Worm (Caenorhabditis elegans) whole organism, mixed stage, embryonic: ENCODE measurements around the gene fbxa-79.

Experiments used
- M03D4.4 ChIP-seq: sonication (generic microtip); optimal IDR thresholded peaks from 2 replicates; lab custom pipeline; 2017; ENCODE audit warnings: mild to moderate bottlenecking, missing genetic modification characterization, missing compliant biosample characterization
- bed-3 ChIP-seq: fragments of 200-800 bp; sonication (Bioruptor generic); optimal IDR thresholded peaks from 3 replicates; lab custom pipeline; 2018; ENCODE audit warnings: mild to moderate bottlenecking, missing genetic modification characterization, moderate library complexity, missing compliant biosample characterization
- blmp-1 ChIP-seq: fragments of 150-350 bp; optimal IDR thresholded peaks from 2 replicates; lab custom pipeline; 2014; ENCODE audit warnings: missing biosample characterization, missing genetic modification characterization
- ceh-39 ChIP-seq: fragments of 150-350 bp; optimal IDR thresholded peaks from 2 replicates; lab custom pipeline; 2014; ENCODE audit warnings: missing biosample characterization, missing genetic modification characterization
- ceh-43 ChIP-seq: fragments of 200-800 bp; sonication (Bioruptor generic); optimal IDR thresholded peaks from 2 replicates; lab custom pipeline; 2018; ENCODE audit warnings: mild to moderate bottlenecking, missing genetic modification characterization, moderate library complexity, missing compliant biosample characterization
- ceh-83 ChIP-seq: fragments of 200-800 bp; sonication (Bioruptor generic); optimal IDR thresholded peaks from 2 replicates; lab custom pipeline; 2018; ENCODE audit warnings: mild to moderate bottlenecking, missing genetic modification characterization, missing compliant biosample characterization
- ces-1 ChIP-seq: fragments of 150-350 bp; optimal IDR thresholded peaks from 2 replicates; lab custom pipeline; 2014; ENCODE audit warnings: missing biosample characterization, missing genetic modification reagents, missing genetic modification characterization
- cnd-1 ChIP-seq: fragments of 200-800 bp; sonication (Bioruptor generic); optimal IDR thresholded peaks from 2 replicates; lab custom pipeline; 2018; ENCODE audit warnings: mild to moderate bottlenecking, missing genetic modification characterization, missing compliant biosample characterization
- elt-1 ChIP-seq: sonication (generic microtip); optimal IDR thresholded peaks from 2 replicates; lab custom pipeline; 2017; ENCODE audit warnings: missing genetic modification characterization, mild to moderate bottlenecking, missing compliant biosample characterization, antibody characterized with exemption, moderate library complexity, borderline replicate concordance; ENCODE audit not compliant: insufficient read depth
- flh-1 ChIP-seq: fragments of 200-800 bp; sonication (Bioruptor generic); optimal IDR thresholded peaks from 2 replicates; lab custom pipeline; 2018; ENCODE audit warnings: mild to moderate bottlenecking, missing genetic modification characterization, moderate library complexity, missing compliant biosample characterization
- ham-2 ChIP-seq: fragments of 200-800 bp; sonication (Bioruptor generic); optimal IDR thresholded peaks from 2 replicates; lab custom pipeline; 2018; ENCODE audit warnings: mild to moderate bottlenecking, missing genetic modification characterization, missing compliant biosample characterization
- hlh-1 ChIP-seq: fragments of 150-350 bp; optimal IDR thresholded peaks from 2 replicates; lab custom pipeline; 2014; ENCODE audit warnings: missing biosample characterization, missing genetic modification reagents, missing genetic modification characterization
- lin-13 ChIP-seq: fragments of 150-350 bp; optimal IDR thresholded peaks from 2 replicates; lab custom pipeline; 2014; ENCODE audit warnings: missing biosample characterization, missing genetic modification characterization
- lin-32 ChIP-seq: fragments of 200-800 bp; sonication (Bioruptor generic); optimal IDR thresholded peaks from 2 replicates; lab custom pipeline; 2018; ENCODE audit warnings: mild to moderate bottlenecking, missing genetic modification characterization, missing compliant biosample characterization
- mab-5 ChIP-seq: fragments of 150-350 bp; optimal IDR thresholded peaks from 2 replicates; lab custom pipeline; 2014; ENCODE audit warnings: missing biosample characterization, missing genetic modification characterization
- mep-1 ChIP-seq: fragments of 150-350 bp; optimal IDR thresholded peaks from 2 replicates; lab custom pipeline; 2017; ENCODE audit warnings: missing biosample characterization, missing genetic modification reagents, missing genetic modification characterization, inconsistent platforms
- mls-2 ChIP-seq: sonication (generic microtip); optimal IDR thresholded peaks from 2 replicates; lab custom pipeline; 2016; ENCODE audit warnings: mild to moderate bottlenecking, missing genetic modification characterization, moderate library complexity, missing compliant biosample characterization
- nhr-12 ChIP-seq: fragments of 150-350 bp; optimal IDR thresholded peaks from 2 replicates; lab custom pipeline; 2014; ENCODE audit warnings: missing biosample characterization, missing genetic modification characterization
- nhr-2 ChIP-seq: fragments of 150-350 bp; optimal IDR thresholded peaks from 2 replicates; lab custom pipeline; 2014; ENCODE audit warnings: missing biosample characterization, missing genetic modification characterization
- nhr-237 ChIP-seq: fragments of 150-350 bp; optimal IDR thresholded peaks from 2 replicates; lab custom pipeline; 2014; ENCODE audit warnings: missing biosample characterization, missing genetic modification characterization
- nhr-28 ChIP-seq: fragments of 150-350 bp; optimal IDR thresholded peaks from 2 replicates; lab custom pipeline; 2014; ENCODE audit warnings: missing biosample characterization, missing genetic modification characterization
- nhr-76 ChIP-seq: sonication (generic microtip); optimal IDR thresholded peaks from 2 replicates; lab custom pipeline; 2017; ENCODE audit warnings: missing biosample characterization, missing genetic modification characterization
- sem-2 ChIP-seq: fragments of 200-800 bp; sonication (Bioruptor generic); optimal IDR thresholded peaks from 2 replicates; lab custom pipeline; 2018; ENCODE audit warnings: mild to moderate bottlenecking, missing genetic modification characterization, missing compliant biosample characterization
- snpc-4 ChIP-seq: fragments of 150-350 bp; optimal IDR thresholded peaks from 2 replicates; lab custom pipeline; 2014; ENCODE audit warnings: missing biosample characterization, missing genetic modification characterization
- tbx-8 ChIP-seq: fragments of 200-800 bp; sonication (Bioruptor generic); optimal IDR thresholded peaks from 2 replicates; lab custom pipeline; 2018; ENCODE audit warnings: mild to moderate bottlenecking, missing genetic modification characterization, moderate library complexity, missing compliant biosample characterization
- unc-120 ChIP-seq: sonication (generic microtip); optimal IDR thresholded peaks from 2 replicates; lab custom pipeline; 2017; ENCODE audit warnings: missing genetic modification characterization, missing compliant biosample characterization; ENCODE audit not compliant: poor library complexity, severe bottlenecking
- unc-39 ChIP-seq: fragments of 150-350 bp; optimal IDR thresholded peaks from 2 replicates; lab custom pipeline; 2014; ENCODE audit warnings: missing biosample characterization, missing genetic modification characterization
- unc-62 ChIP-seq: fragments of 150-350 bp; optimal IDR thresholded peaks from 2 replicates; lab custom pipeline; 2014; ENCODE audit warnings: missing biosample characterization, missing genetic modification reagents, missing genetic modification characterization
- ztf-11 ChIP-seq: fragments of 150-350 bp; optimal IDR thresholded peaks from 2 replicates; lab custom pipeline; 2014; ENCODE audit warnings: missing biosample characterization, missing genetic modification characterization

Gene fbxa-79

DNA sequence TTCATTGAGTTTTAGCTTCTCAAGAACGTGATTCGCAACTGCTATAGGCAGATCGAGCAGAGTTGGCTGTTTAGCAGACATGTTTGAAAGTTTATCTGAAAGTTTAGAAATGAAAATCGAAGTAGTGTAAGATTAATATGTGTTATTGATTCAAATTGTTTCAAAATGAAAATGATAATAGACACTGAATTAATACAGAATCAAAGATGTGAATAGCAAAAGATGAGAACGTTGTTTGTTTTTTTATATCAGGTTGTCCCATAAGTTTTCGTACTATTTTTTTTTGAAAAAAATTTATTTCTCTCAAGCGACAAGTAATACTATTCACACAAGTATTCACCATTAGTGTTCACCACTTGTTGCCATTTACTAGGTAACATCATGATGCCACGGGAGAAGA, 15.0 kb downstream of the fbxa-79 start, which contains the start of gene fbxa-36:
Gene fbxa-36, minus strand, starts transcription at position 101 of the 400 bp plus-strand sequence.
- TF ChIP-seq nhr-76 (tag; lab: Kevin White, UChicago) (no peak), mab-5 (tag; lab: Kevin White, UChicago) (no peak), ceh-39 (tag; lab: Kevin White, UChicago) (no peak), nhr-237 (tag; lab: Kevin White, UChicago) (no peak), ces-1 (no peak), tbx-8 (GFP tag; lab: Kevin White, UChicago) (no peak), bed-3 (GFP tag; lab: Kevin White, UChicago) (no peak)

- TF ChIP-seq mab-5 (tag; lab: Kevin White, UChicago), result no peak
Observed at ce11 chrIII:1289139-1289538, 19.0 kb downstream of the fbxa-79 start.

DNA sequence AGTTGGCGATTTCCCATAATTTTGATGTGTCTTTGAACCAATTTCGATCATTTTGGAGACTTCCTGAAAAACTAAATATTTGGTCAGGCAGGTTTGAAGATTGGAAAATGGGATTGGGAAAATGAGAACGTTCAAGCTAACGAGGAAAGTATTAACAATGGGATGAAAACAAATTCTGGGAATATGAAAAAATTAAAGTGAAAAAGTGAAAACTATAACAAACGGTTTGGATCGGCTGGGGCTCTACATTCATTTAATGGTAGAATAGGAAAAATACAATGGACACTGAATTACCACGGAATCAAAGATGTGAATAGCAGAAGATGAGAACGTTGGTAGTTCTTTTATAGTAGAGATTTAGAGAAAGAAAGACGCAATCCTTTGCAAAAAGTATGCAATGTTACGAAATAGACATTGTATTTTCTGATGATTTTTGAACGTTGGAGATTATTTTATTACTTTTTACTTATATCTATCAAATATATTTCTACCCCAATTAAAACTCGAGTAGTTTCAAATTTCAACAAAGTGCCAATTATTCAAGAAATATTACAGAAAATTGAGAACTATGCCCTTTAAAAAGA, 19.5 kb downstream of the fbxa-79 start, which contains the start of gene fbxa-50:
Gene fbxa-50, minus strand, starts transcription at position 51 of the 584 bp plus-strand sequence.
- TF ChIP-seq lin-32 (GFP tag; lab: Kevin White, UChicago) (no peak), unc-120 (tag; lab: Kevin White, UChicago) (no peak), mls-2 (tag; lab: Kevin White, UChicago) (no peak), nhr-2 (tag; lab: Kevin White, UChicago) (no peak), ceh-39 (tag; lab: Kevin White, UChicago) (no peak), cnd-1 (tag; lab: Kevin White, UChicago) (no peak), unc-62 (GFP tag; lab: Kevin White, UChicago) (no peak), mab-5 (tag; lab: Kevin White, UChicago) (no peak), unc-39 (tag; lab: Kevin White, UChicago) (no peak), ztf-11 (tag; lab: Kevin White, UChicago) (no peak), snpc-4 (tag; lab: Kevin White, UChicago) (no peak), ceh-83 (no peak), ceh-43 (GFP tag; lab: Kevin White, UChicago) (no peak), elt-1 (no peak)

- TF ChIP-seq sem-2 (GFP tag; lab: Kevin White, UChicago), result no peak
- TF ChIP-seq nhr-28 (tag; lab: Kevin White, UChicago), result no peak
- TF ChIP-seq ceh-83, result no peak
- TF ChIP-seq nhr-76 (tag; lab: Kevin White, UChicago), result no peak
- no peak for TF ChIP-seq nhr-12
- no peak for TF ChIP-seq blmp-1 (tag; lab: Kevin White, UChicago)
- TF ChIP-seq bed-3 (GFP tag; lab: Kevin White, UChicago), result no peak
Observed at ce11 chrIII:1284584-1285046, 23.5 kb downstream of the fbxa-79 start, which contains the start of gene fbxa-37. Gene fbxa-37, plus strand, starts transcription at chrIII:1284996.

ce11 chrIII:1279197-1279596, 28.9 kb downstream of the fbxa-79 start:
- no peak for TF ChIP-seq mep-1
- no peak for TF ChIP-seq lin-13 (tag; lab: Kevin White, UChicago)
- no peak for TF ChIP-seq M03D4.4 (tag; lab: Kevin White, UChicago)
- TF ChIP-seq ceh-83, result no peak
- no peak for TF ChIP-seq hlh-1 (tag; lab: Kevin White, UChicago)
- no peak for TF ChIP-seq nhr-237 (tag; lab: Kevin White, UChicago)
- TF ChIP-seq, all 35 proteins: peak for 0

DNA sequence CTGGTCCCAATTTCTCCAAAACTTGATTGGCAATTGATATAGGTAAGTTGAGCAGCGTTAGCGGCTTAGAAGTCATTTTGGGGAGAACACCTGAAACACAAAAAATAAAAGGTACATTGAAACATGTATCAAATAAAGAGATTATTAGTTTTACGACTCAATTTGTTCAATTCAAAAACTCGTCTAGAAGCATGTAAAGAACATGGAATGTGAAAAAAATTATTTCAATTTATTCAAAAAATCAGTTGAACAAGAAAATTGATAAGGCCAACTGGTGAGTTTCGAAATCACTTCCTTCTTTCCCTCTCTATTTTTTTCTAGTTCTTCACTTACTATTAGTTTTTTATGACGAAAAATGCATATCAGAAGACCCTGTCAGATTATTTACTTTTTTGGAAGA, 32.6 kb downstream of the fbxa-79 start, which contains the start of gene fbxa-30:
Gene fbxa-30, minus strand, starts transcription at position 101 of the 400 bp plus-strand sequence.
- TF ChIP-seq bed-3 (GFP tag; lab: Kevin White, UChicago) (no peak), flh-1 (no peak), ceh-83 (no peak), nhr-237 (tag; lab: Kevin White, UChicago) (no peak), elt-1 (no peak), ham-2 (GFP tag; lab: Kevin White, UChicago) (no peak)
